Worm (Caenorhabditis elegans) whole organism, L4/young adult: ENCODE data around the gene C03B1.2.

ENCODE experiments used
- dao-5 ChIP-seq: sonication (generic microtip); optimal IDR thresholded peaks from 2 replicates; lab custom pipeline; 2016; ENCODE audit warnings: missing genotype, missing genetic modification characterization, moderate library complexity, missing compliant biosample characterization
- him-1 ChIP-seq: sonication (generic microtip); optimal IDR thresholded peaks from 2 replicates; lab custom pipeline; 2016; ENCODE audit warnings: missing genotype, missing genetic modification reagents, missing genetic modification characterization, missing compliant biosample characterization

DNA sequence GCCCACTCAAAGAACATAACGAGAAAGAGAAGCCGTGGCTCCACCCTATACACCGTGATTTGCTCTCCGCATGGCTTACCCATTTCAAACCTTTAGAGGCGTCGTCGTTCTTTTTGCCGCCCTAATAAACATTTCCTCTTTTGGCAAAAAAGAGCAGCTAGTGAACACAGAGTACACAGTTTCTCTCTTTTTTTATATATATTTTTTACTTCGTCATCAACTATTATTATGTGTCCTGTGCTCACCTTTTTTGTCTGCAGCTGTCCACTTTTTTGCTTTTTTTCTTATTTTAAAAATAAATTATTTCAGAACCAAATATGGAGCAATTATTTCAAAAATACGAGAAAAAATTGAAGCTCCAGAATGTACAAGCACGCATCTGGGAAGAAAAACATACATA is at the start of gene C03B1.2:
- TF ChIP-seq him-1 (tag; lab: Kevin White, UChicago) (no peak), dao-5 (no peak)
